Fruit fly (Drosophila melanogaster) whole organism, wandering third instar larva: ENCODE results near the gene edin.
A peak's percentile ranks its signal among the peaks of the same experiment; 100 is the strongest.

Source experiments
- Abd-B ChIP-seq: fragments of >200 bp; optimal IDR thresholded peaks from 2 replicates; lab custom pipeline; 2017; ENCODE audit warnings: missing biosample characterization, missing genetic modification characterization
- CG32264 ChIP-seq: fragments of 200-800 bp; sonication (Bioruptor generic); optimal IDR thresholded peaks from 2 replicates; lab custom pipeline; 2016; ENCODE audit warnings: missing biosample characterization, missing genetic modification characterization
- CG9705 ChIP-seq: fragments of 200-800 bp; sonication (Bioruptor generic); optimal IDR thresholded peaks from 2 replicates; lab custom pipeline; 2018; ENCODE audit warnings: missing biosample characterization, mild to moderate bottlenecking, missing genetic modification characterization
- CrebA ChIP-seq: fragments of 200-800 bp; sonication (Bioruptor generic); optimal IDR thresholded peaks from 2 replicates; lab custom pipeline; 2016; ENCODE audit warnings: missing biosample characterization, mild to moderate bottlenecking, missing genetic modification characterization, borderline replicate concordance
- Dfd ChIP-seq: fragments of >200 bp; optimal IDR thresholded peaks from 2 replicates; lab custom pipeline; 2017; ENCODE audit warnings: missing biosample characterization, missing genetic modification characterization
- Dif ChIP-seq: fragments of 200-275, 200-300 bp; sonication (Bioruptor generic); optimal IDR thresholded peaks from 2 replicates; lab custom pipeline; 2018; ENCODE audit warnings: missing biosample characterization, missing genetic modification characterization; ENCODE audit not compliant: partially characterized antibody
- GATAd ChIP-seq: sonication (Bioruptor generic); optimal IDR thresholded peaks from 2 replicates; lab custom pipeline; 2016; ENCODE audit warnings: missing biosample characterization, missing genetic modification characterization
- HLH106 ChIP-seq: fragments of 200-800 bp; optimal IDR thresholded peaks from 3 replicates; lab custom pipeline; 2019; ENCODE audit warnings: missing biosample characterization, mild to moderate bottlenecking, missing genetic modification characterization, moderate library complexity
- Hnf4 ChIP-seq: fragments of 200-800 bp; sonication (Bioruptor generic); optimal IDR thresholded peaks from 2 replicates; lab custom pipeline; 2016; ENCODE audit warnings: missing biosample characterization, mild to moderate bottlenecking, missing genetic modification characterization
- Hr78 ChIP-seq: fragments of >200 bp; optimal IDR thresholded peaks from 2 replicates; lab custom pipeline; 2017; ENCODE audit warnings: missing biosample characterization, missing genetic modification characterization
- Hr83 ChIP-seq: fragments of 200-300 bp; sonication (Bioruptor generic); optimal IDR thresholded peaks from 2 replicates; lab custom pipeline; 2016; ENCODE audit warnings: missing biosample characterization, mild to moderate bottlenecking, missing genetic modification characterization, moderate library complexity; ENCODE audit not compliant: poor library complexity, severe bottlenecking
- Jra ChIP-seq: sonication (Bioruptor generic); optimal IDR thresholded peaks from 2 replicates; lab custom pipeline; 2016; ENCODE audit warnings: missing biosample characterization, missing genetic modification characterization
- Mio ChIP-seq: sonication (Bioruptor generic); optimal IDR thresholded peaks from 2 replicates; lab custom pipeline; 2016; ENCODE audit warnings: missing biosample characterization, missing genetic modification characterization
- Myc ChIP-seq: fragments of >200 bp; optimal IDR thresholded peaks from 2 replicates; lab custom pipeline; 2017
- N ChIP-seq: fragments of >200 bp; optimal IDR thresholded peaks from 2 replicates; lab custom pipeline; 2018; ENCODE audit warnings: missing biosample characterization, missing external identifiers, missing genetic modification characterization
- OdsH ChIP-seq: fragments of 200-800 bp; sonication (Bioruptor generic); optimal IDR thresholded peaks from 2 replicates; lab custom pipeline; 2016; ENCODE audit warnings: missing biosample characterization, mild to moderate bottlenecking, missing genetic modification characterization
- Rel ChIP-seq, 2 experiments: fragments of 200-800 bp; sonication (Bioruptor generic) in 1 of 2; optimal IDR thresholded peaks; 2 replicates in 1 of 2; 3 replicates in 1 of 2; lab custom pipeline; 2016 to 2019; ENCODE audit warnings: mild to moderate bottlenecking in 2 of 2, missing biosample characterization in 2 of 2, missing genetic modification characterization in 2 of 2, moderate library complexity in 1 of 2
- Sp1 ChIP-seq: fragments of 200-800 bp; sonication (Bioruptor generic); optimal IDR thresholded peaks from 3 replicates; lab custom pipeline; 2019; ENCODE audit warnings: missing biosample characterization, mild to moderate bottlenecking, missing genetic modification characterization, moderate library complexity
- Vsx2 ChIP-seq: fragments of 200-300, 225-300 bp; sonication (Bioruptor generic); optimal IDR thresholded peaks from 2 replicates; lab custom pipeline; 2018; ENCODE audit warnings: missing biosample characterization, missing genetic modification characterization; ENCODE audit not compliant: partially characterized antibody
- br ChIP-seq: fragments of 200-800 bp; sonication (Bioruptor generic); optimal IDR thresholded peaks from 2 replicates; lab custom pipeline; 2016; ENCODE audit warnings: missing biosample characterization, missing genetic modification characterization
- brk ChIP-seq: fragments of 200-800 bp; sonication (Bioruptor generic); optimal IDR thresholded peaks from 2 replicates; lab custom pipeline; 2016; ENCODE audit warnings: missing biosample characterization, mild to moderate bottlenecking, missing genetic modification characterization
- dl ChIP-seq, 2 experiments: fragments of 175-275, 200-275 bp in 1 of 2; fragments of 200-275 bp in 1 of 2; sonication (Bioruptor generic); optimal IDR thresholded peaks; lab custom pipeline; 2018; ENCODE audit warnings: mild to moderate bottlenecking in 2 of 2, missing biosample characterization in 2 of 2, missing genetic modification characterization in 2 of 2, moderate library complexity in 2 of 2; ENCODE audit not compliant: partially characterized antibody in 2 of 2, insufficient read depth in 1 of 2
- dmrt93B ChIP-seq: fragments of 200-800 bp; sonication (Bioruptor generic); optimal IDR thresholded peaks from 2 replicates; lab custom pipeline; 2018; ENCODE audit warnings: missing biosample characterization, mild to moderate bottlenecking, missing genetic modification characterization
- dsf ChIP-seq: sonication (Bioruptor generic); optimal IDR thresholded peaks from 2 replicates; lab custom pipeline; 2016; ENCODE audit warnings: missing biosample characterization, missing genetic modification characterization, borderline replicate concordance
- ey ChIP-seq: fragments of 200-800 bp; sonication (Bioruptor generic); optimal IDR thresholded peaks from 2 replicates; lab custom pipeline; 2016; ENCODE audit warnings: missing biosample characterization, missing genetic modification characterization
- foxo ChIP-seq, 2 experiments: fragments of 200-800 bp; sonication (Bioruptor generic); optimal IDR thresholded peaks; 2 replicates in 1 of 2; 3 replicates in 1 of 2; lab custom pipeline; 2016 to 2017; ENCODE audit warnings: missing biosample characterization in 2 of 2, missing genetic modification characterization in 2 of 2
- fru ChIP-seq: fragments of 200-800 bp; sonication (Bioruptor generic); optimal IDR thresholded peaks from 3 replicates; lab custom pipeline; 2016; ENCODE audit warnings: missing biosample characterization, mild to moderate bottlenecking, missing genetic modification characterization
- h ChIP-seq: fragments of 200-800 bp; sonication (Bioruptor generic); optimal IDR thresholded peaks from 3 replicates; lab custom pipeline; 2016; ENCODE audit warnings: missing biosample characterization, mild to moderate bottlenecking, missing genetic modification characterization
- jim ChIP-seq: fragments of 175-275, 200-325 bp; sonication (Bioruptor generic); optimal IDR thresholded peaks from 2 replicates; lab custom pipeline; 2016; ENCODE audit warnings: missing biosample characterization, mild to moderate bottlenecking, missing genetic modification characterization
- lola ChIP-seq: fragments of >200 bp; optimal IDR thresholded peaks from 2 replicates; lab custom pipeline; 2017; ENCODE audit warnings: missing biosample characterization, missing genetic modification characterization
- pan ChIP-seq: fragments of >200 bp; optimal IDR thresholded peaks from 2 replicates; lab custom pipeline; 2017
- psq ChIP-seq: fragments of 200-800 bp; sonication (Bioruptor generic); optimal IDR thresholded peaks from 3 replicates; lab custom pipeline; 2017; ENCODE audit warnings: missing biosample characterization, mild to moderate bottlenecking, missing genetic modification characterization, moderate library complexity
- rgr ChIP-seq: fragments of 200-800 bp; sonication (Bioruptor generic); optimal IDR thresholded peaks from 3 replicates; lab custom pipeline; 2016; ENCODE audit warnings: missing biosample characterization, mild to moderate bottlenecking, missing genetic modification characterization
- sage ChIP-seq: fragments of 200-800 bp; sonication (Bioruptor generic); optimal IDR thresholded peaks from 2 replicates; lab custom pipeline; 2016; ENCODE audit warnings: missing biosample characterization, mild to moderate bottlenecking, missing genetic modification characterization
- tai ChIP-seq: sonication (Bioruptor generic); optimal IDR thresholded peaks from 2 replicates; lab custom pipeline; 2016; ENCODE audit warnings: missing biosample characterization, missing genetic modification characterization
- usp ChIP-seq: fragments of >200 bp; optimal IDR thresholded peaks from 2 replicates; lab custom pipeline; 2017; ENCODE audit warnings: missing biosample characterization, missing genetic modification characterization

Gene edin

DNA sequence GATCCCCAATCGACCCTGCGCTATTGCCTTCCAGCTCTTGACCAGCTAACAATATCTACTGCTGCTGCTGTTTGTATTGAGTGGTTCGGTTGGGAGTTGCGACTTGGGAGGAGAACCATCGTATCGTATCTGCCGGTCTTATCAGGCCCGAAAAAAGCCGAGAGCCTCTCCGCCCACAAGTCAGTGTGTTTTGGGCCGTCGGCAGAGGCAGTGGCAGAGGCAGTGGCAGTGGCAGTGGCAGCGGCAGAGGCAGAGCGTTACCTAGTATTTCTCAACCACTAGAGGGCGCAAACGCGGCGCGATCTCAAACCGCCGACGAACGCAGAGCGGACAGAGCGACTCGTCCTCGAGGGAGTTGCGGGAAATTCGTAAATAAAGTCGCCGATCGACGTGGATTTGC lies 24.6 kb upstream of the edin start, which contains the start of gene SecCl:
Gene SecCl (plus strand): TSS at position 18 of the 400 bp plus-strand sequence.
- TF ChIP-seq lola (GFP tag; lab: Kevin White, UChicago) (no peak), dmrt93B (GFP tag; lab: Kevin White, UChicago) (no peak), Mio (no peak), dsf (no peak), HLH106 (tag; lab: Kevin White, UChicago) (no peak), Hr78 (GFP tag; lab: Kevin White, UChicago) (no peak), OdsH (GFP tag; lab: Kevin White, UChicago) (no peak), CG32264 (GFP tag; lab: Kevin White, UChicago) (no peak), rgr (GFP tag; lab: Kevin White, UChicago) (no peak), jim (no peak), Vsx2 (GFP tag; lab: Kevin White, UChicago) (no peak), CrebA (GFP tag; lab: Kevin White, UChicago) (no peak), Jra (GFP tag; lab: Kevin White, UChicago) (no peak)

DNA sequence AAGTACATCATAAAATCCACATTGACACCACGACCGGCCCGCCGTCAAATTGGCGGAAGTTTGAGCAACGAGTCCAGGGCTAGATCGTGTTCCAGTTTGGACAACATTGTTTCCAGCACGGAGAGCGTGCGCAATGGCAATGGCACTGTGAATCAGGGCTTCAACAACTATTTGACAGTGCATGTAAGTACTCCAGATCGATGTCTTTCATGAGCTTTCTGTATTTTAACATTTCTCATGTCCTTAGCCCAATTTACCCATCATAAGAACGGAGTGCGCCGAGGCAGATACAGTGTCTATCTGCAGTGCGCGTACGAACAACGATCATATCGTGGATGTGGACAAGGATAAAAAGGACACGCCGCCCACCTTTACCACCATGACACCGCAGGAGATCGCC lies 20.8 kb upstream of the edin start:
- TF ChIP-seq CrebA (GFP tag; lab: Kevin White, UChicago) (no peak), Hr78 (GFP tag; lab: Kevin White, UChicago) (no peak), sage (no peak), rgr (GFP tag; lab: Kevin White, UChicago) (no peak), N (no peak), pan (no peak), Mio (no peak), Hnf4 (GFP tag; lab: Kevin White, UChicago) (no peak), jim (no peak), Dfd (no peak), Vsx2 (GFP tag; lab: Kevin White, UChicago) (no peak)
- TF ChIP-seq, all 38 proteins: peak for 0

DNA sequence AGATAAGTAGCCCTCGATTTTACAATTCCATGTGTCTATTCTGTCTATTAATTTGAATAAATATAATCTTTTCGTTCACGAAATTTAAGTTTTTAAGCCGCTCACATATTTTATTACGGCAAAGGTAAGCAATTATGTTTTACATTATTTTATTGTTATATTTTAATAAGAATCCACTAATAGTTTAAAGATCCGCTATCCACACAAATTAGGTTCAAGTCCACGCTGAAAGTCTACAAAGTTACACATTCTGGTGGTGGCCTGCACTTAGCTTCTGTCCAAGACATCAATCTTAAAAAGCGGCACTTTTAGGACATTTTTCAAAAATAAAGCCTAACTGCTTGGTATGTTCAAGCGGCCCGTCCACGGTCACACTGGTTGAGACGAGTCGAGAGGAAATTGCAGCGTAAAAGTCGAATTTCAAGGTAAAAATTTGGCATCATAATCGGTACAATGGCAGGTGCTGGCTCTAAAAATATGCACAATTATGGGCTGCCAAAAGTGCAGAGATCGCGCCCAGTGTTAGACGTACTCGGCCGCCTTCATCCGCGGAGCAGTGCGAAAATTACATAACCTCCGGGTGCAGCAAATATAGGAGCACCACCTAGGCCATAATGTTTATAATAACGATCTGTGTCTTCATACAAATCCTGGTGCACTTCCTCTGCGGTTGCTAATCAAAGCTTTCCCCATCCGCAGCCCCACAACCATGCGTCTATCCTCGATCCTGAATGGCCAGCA lies 19.8 kb upstream of the edin start, which contains the start of the genes UQCR-Q and CG46525:
Gene UQCR-Q (plus strand): TSS at position 51 of the 741 bp plus-strand sequence.
Gene CG46525 (plus strand): TSS at position 510 of the 741 bp plus-strand sequence.
- TF ChIP-seq GATAd (GFP tag; lab: Kevin White, UChicago) (no peak), psq (no peak), Rel (GFP tag; optimal IDR thresholded peaks at IDR 0.05; lab: Kevin White, UChicago) (no peak), Rel (tag; optimal IDR thresholded peaks at IDR 0.05; lab: Kevin White, UChicago) (peak; percentile 27), Abd-B (GFP tag; lab: Kevin White, UChicago) (no peak), ey (GFP tag; lab: Kevin White, UChicago) (no peak), Hr78 (GFP tag; lab: Kevin White, UChicago) (no peak), dl (GFP tag; optimal IDR thresholded peaks at IDR 0.05; lab: Kevin White, UChicago; ENCODE audit: insufficient read depth in 1 of 2, partially characterized antibody in 2 of 2) (no peak), Myc (lab: Kevin White, UChicago) (peak; percentile 50), h (peak; percentile 12), CG9705 (GFP tag; lab: Kevin White, UChicago) (no peak), Dif (GFP tag; lab: Kevin White, UChicago) (peak; percentile 4), dsf (no peak), Vsx2 (GFP tag; lab: Kevin White, UChicago) (no peak), brk (GFP tag; lab: Kevin White, UChicago) (peak; percentile 13), Dfd (no peak), Hr83 (GFP tag; lab: Kevin White, UChicago) (no peak), CG32264 (GFP tag; lab: Kevin White, UChicago) (no peak), rgr (GFP tag; lab: Kevin White, UChicago) (no peak)

DNA sequence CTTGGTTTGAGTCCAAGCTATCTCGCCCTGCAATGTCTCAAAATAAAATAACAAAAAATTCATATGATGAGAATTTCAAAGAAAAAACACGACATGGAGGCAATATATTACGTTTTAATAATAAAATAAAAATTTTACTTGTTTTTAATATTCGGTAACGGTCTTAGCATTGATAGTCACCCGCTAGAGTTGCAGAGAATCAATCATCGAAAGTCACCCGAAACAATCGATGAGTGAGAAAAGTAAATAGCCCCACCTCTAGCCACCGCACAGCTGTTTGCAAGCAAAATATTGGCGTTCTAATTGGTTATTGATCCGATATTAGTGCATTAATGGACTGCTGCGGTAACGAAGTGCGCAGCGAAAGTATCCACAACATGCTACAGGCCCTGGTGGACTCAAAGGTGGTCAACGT lies 18.7 kb upstream of the edin start, which contains the start of gene CG34250:
Gene CG34250 (plus strand): TSS at position 244 of the 415 bp plus-strand sequence.
- TF ChIP-seq Hnf4 (GFP tag; lab: Kevin White, UChicago) (peak; percentile 59), Hr83 (GFP tag; lab: Kevin White, UChicago) (peak; percentile 13), ey (GFP tag; lab: Kevin White, UChicago) (peak; percentile 4), tai (GFP tag; lab: Kevin White, UChicago) (peak; percentile 64), fru (GFP tag; lab: Kevin White, UChicago) (peak; percentile 24), h (peak; percentile 62), HLH106 (tag; lab: Kevin White, UChicago) (peak; percentile 40), sage (peak; percentile 50), OdsH (GFP tag; lab: Kevin White, UChicago) (peak; percentile 30), foxo (GFP tag; optimal IDR thresholded peaks at IDR 0.05; lab: Kevin White, UChicago) (peak in 1 of 2 experiments; percentile 52), brk (GFP tag; lab: Kevin White, UChicago) (peak; percentile 72), rgr (GFP tag; lab: Kevin White, UChicago) (peak; percentile 37), dsf (peak; percentile 67), Rel (GFP tag; optimal IDR thresholded peaks at IDR 0.05; lab: Kevin White, UChicago) (no peak), Rel (tag; optimal IDR thresholded peaks at IDR 0.05; lab: Kevin White, UChicago) (peak; percentile 7), Abd-B (GFP tag; lab: Kevin White, UChicago) (no peak), psq (peak; percentile 29), br (peak; percentile 14), usp (GFP tag; lab: Kevin White, UChicago) (no peak), Dfd (no peak), Jra (GFP tag; lab: Kevin White, UChicago) (peak; percentile 68), Mio (no peak), Vsx2 (GFP tag; lab: Kevin White, UChicago) (no peak), Sp1 (peak; percentile 19), Myc (lab: Kevin White, UChicago) (peak; percentile 11)
